Fruit fly (Drosophila melanogaster): Measurements from ENCODE around the gene Pde1c.

- no peak for TF ChIP-seq h (optimal IDR thresholded peaks at IDR 0.05)
- no peak for TF ChIP-seq psq (optimal IDR thresholded peaks at IDR 0.05)
- TF ChIP-seq Sin3A (optimal IDR thresholded peaks at IDR 0.05), result no peak
- no peak for TF ChIP-seq insv (optimal IDR thresholded peaks at IDR 0.05)
- no peak for TF ChIP-seq Myc (optimal IDR thresholded peaks at IDR 0.05)
- no peak for TF ChIP-seq ttk (optimal IDR thresholded peaks at IDR 0.05)
These were observed 120.1 kb downstream of the Pde1c start for dm6 chr2L:11808327-11808701.
